Worm (Caenorhabditis elegans): ENCODE results near the gene sre-53.

sre-53 gene

DNA sequence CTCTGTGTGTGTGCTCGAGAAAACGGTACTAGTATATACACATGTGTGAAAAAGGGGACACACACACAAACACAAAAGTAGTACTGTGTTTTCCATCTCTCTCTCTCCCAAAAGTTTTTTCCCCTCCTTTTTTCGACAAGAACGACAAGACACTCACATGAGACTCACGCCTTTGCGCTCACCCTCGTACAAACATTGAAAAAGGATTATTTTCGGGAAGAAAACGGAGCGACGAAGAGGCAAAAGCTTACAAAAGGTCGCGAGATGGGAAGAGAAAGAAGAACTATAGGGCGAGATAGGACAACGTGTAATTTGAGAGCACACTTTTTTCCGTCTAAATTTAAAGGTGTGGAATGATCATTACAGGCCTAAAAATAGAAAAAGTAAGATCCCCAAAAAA is 26.7 kb upstream of the sre-53 start:
- TF ChIP-seq pha-4 (tag; optimal IDR thresholded peaks at IDR 0.05) (peak; percentile 81), nhr-12 (tag; optimal IDR thresholded peaks at IDR 0.05) (no peak), nhr-43 (tag; optimal IDR thresholded peaks at IDR 0.05; ENCODE audit: poor library complexity, severe bottlenecking) (no peak), ceh-82 (tag; optimal IDR thresholded peaks at IDR 0.05) (no peak), fkh-2 (tag; optimal IDR thresholded peaks at IDR 0.05) (no peak), elt-1 (tag; optimal IDR thresholded peaks at IDR 0.05) (no peak), ceh-28 (tag; optimal IDR thresholded peaks at IDR 0.05) (no peak), elt-3 (tag; optimal IDR thresholded peaks at IDR 0.05) (no peak), tbx-2 (tag; optimal IDR thresholded peaks at IDR 0.05) (no peak), nhr-67 (tag; optimal IDR thresholded peaks at IDR 0.05) (no peak), elt-2 (tag; optimal IDR thresholded peaks at IDR 0.05) (peak; percentile 26), skn-1 (tag; optimal IDR thresholded peaks at IDR 0.05) (no peak), ama-1 (optimal IDR thresholded peaks at IDR 0.05) (no peak), sea-2 (GFP tag; optimal IDR thresholded peaks at IDR 0.05) (no peak), snpc-4 (tag; optimal IDR thresholded peaks at IDR 0.05) (no peak)

DNA sequence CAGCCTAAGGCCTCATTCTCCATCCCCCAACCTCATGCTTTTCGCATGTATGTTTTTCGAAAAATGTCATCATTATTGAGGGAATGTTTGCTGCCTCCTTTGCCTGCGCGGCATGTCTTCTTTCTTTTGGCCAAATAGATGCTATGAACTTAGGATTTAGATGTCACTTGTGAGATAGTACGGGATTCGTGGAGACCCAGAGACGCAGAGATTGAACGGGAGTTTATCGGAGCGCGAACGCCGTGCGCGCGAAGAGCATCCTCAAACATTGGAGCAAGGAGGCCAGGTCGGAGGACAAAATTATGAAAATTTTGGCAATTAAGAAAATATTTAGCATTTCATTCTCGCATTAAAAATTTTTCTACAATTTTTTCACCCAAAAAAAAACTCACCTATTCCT is 25.8 kb upstream of the sre-53 start:
- TF ChIP-seq pha-4 (tag; optimal IDR thresholded peaks at IDR 0.05) (peak; percentile 66), daf-12 (tag; optimal IDR thresholded peaks at IDR 0.05) (no peak), fos-1 (tag; optimal IDR thresholded peaks at IDR 0.05) (no peak), ceh-9 (tag; optimal IDR thresholded peaks at IDR 0.05) (no peak)

DNA sequence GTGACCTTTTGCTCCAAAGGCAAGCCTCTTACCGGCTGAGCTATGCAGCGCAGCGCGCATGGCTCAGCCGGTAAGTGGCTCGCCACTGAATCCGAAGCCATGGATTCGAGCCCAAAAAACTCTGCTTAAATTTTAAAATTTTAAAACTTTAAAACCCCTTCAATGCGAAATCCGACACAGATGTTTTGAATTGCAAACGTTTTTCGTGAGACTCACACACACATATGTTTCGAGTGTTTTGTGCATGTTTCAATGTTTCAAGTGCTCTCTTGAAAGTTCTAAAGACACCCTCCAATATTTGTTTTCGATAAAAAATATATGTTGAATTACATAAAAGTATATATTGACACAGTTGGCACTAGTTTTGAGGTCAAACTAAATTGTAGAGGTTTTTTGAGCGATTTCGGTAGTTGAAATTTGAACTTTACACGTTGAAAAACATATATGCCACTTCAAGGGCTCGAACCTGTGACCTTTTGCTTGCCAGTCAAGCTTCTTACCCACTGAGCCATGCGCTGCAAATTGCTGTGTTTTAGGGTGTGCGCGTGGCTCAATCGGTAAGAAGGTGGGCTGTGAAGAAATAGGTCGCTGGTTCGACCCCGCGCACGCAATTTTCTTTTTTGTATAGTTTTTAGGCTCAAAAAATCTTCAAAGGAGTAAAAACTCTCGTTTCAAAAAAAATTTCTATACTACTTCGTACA is 23.2 kb upstream of the sre-53 start:
- TF ChIP-seq pha-4 (tag; optimal IDR thresholded peaks at IDR 0.05) (peak; percentile 45), mdl-1 (tag; optimal IDR thresholded peaks at IDR 0.05) (no peak), ztf-4 (tag; optimal IDR thresholded peaks at IDR 0.05) (no peak), fkh-2 (tag; optimal IDR thresholded peaks at IDR 0.05) (no peak)

DNA sequence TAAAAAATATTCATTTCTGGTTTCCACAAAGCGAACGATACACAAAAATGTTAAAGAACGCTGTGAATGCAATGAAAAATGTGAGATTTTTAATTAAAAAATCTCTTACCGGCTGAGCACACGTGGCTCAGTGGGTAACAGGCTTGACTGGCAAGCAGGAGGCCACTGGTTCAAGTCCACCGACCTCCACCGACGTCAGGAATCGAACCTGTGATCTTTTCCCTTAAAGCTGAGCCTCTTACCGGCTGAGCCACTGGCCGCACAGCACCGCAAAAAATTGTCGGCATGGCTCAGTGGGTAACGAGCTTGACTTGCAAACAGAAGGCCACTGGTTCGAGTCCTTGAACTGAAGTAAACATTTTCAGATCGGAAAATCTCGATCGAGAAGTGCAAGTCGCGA is 21.6 kb upstream of the sre-53 start, which contains the start of gene C44C11.6:
Gene C44C11.6 (plus strand): TSS at position 23 of the 400 bp plus-strand sequence.
- TF ChIP-seq pqm-1 (tag; optimal IDR thresholded peaks at IDR 0.05) (no peak), elt-2 (tag; optimal IDR thresholded peaks at IDR 0.05) (peak; percentile 30)

DNA sequence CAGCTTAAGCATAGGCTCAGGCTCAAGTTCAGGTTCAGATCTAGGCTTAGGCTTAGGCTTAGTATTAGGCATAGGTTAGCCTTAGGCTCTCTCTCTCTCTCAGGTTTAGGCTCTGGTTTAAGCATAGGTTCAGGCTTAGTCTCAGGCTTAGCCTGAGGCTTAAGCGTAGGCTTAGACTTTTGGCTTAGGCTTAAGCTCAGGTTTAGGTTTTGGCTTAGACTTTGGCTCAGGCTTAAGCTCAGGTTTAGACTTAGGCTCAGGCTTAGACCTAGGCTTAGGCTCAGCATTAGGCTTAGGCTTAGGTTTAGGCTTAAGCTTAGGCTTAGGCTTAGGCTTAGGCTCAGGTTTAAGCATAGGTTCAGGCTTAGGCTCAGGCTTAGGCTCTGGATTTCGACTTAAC is 20.5 kb upstream of the sre-53 start:
- TF ChIP-seq R02D3.7 (tag; optimal IDR thresholded peaks at IDR 0.05) (no peak), ceh-9 (tag; optimal IDR thresholded peaks at IDR 0.05) (no peak), fkh-2 (tag; optimal IDR thresholded peaks at IDR 0.05) (no peak), elt-2 (tag; optimal IDR thresholded peaks at IDR 0.05) (no peak), unc-39 (tag; optimal IDR thresholded peaks at IDR 0.05) (no peak)

DNA sequence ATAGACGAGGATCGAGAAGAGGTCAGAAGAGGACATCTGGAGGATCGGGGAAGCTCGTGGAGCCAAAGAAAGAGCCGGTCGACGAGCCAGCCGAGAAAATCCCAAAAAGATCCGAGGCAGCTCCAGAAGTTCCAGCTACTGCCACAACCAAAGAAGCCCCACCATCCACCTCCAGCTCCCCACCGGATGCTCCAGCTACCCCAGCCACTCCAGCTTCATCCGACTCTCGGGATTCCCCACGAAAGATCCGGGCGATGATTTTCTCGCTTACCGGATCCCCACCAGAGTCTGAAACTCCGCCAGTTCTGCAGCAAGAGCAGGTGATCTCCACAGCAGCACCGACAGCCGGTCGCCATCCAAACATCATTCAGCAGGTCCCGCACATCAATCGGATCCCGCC is 19.7 kb upstream of the sre-53 start:
- TF ChIP-seq ceh-9 (tag; optimal IDR thresholded peaks at IDR 0.05) (no peak), aly-2 (tag; optimal IDR thresholded peaks at IDR 0.05) (no peak), nhr-237 (tag; optimal IDR thresholded peaks at IDR 0.05) (no peak), nhr-77 (tag; optimal IDR thresholded peaks at IDR 0.05) (no peak), jun-1 (tag; optimal IDR thresholded peaks at IDR 0.05) (no peak), unc-39 (tag; optimal IDR thresholded peaks at IDR 0.05) (no peak), snpc-4 (tag; optimal IDR thresholded peaks at IDR 0.05) (no peak), nhr-28 (tag; optimal IDR thresholded peaks at IDR 0.05) (no peak), lin-39 (tag; optimal IDR thresholded peaks at IDR 0.05) (no peak), fos-1 (tag; optimal IDR thresholded peaks at IDR 0.05) (no peak), hmg-11 (tag; optimal IDR thresholded peaks at IDR 0.05) (no peak), ztf-11 (tag; optimal IDR thresholded peaks at IDR 0.05) (no peak), mdl-1 (tag; optimal IDR thresholded peaks at IDR 0.05) (no peak), ama-1 (optimal IDR thresholded peaks at IDR 0.05) (no peak), unc-62 (GFP tag; optimal IDR thresholded peaks at IDR 0.05) (no peak), elt-2 (tag; optimal IDR thresholded peaks at IDR 0.05) (no peak), nhr-25 (tag; optimal IDR thresholded peaks at IDR 0.05) (no peak), pqm-1 (tag; optimal IDR thresholded peaks at IDR 0.05) (no peak), sea-2 (GFP tag; optimal IDR thresholded peaks at IDR 0.05) (no peak), pha-4 (tag; optimal IDR thresholded peaks at IDR 0.05) (no peak)
